Worm (Caenorhabditis elegans): Measurements from ENCODE around the gene Y105C5B.8.

Gene Y105C5B.8

DNA sequence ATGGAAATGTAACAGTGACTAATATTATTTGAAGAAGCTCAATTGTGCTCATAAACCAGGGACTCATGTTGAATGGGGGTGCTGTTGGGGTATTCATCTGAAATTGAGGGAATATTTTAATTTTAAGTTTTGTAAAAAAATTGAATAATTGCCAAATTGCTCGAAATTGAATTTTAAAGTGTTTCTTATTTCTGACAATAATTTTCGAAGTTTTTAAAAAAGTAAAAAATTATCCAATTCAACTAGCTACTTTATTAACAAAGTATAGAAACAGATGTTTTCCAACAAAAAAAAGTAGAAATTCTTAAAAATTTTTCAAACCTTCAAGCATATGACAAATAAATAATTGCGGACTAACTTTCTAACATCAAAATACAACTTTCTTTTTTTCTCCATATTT, 32.5 kb downstream of the Y105C5B.8 start, which contains the start of gene srv-14:
srv-14 (minus strand) TSS at position 101 of the 400 bp plus-strand sequence.
- TF ChIP-seq dao-5 (tag; optimal IDR thresholded peaks at IDR 0.05) (no peak), W03F9.2 (tag; optimal IDR thresholded peaks at IDR 0.05) (no peak), him-1 (tag; optimal IDR thresholded peaks at IDR 0.05) (no peak)

DNA sequence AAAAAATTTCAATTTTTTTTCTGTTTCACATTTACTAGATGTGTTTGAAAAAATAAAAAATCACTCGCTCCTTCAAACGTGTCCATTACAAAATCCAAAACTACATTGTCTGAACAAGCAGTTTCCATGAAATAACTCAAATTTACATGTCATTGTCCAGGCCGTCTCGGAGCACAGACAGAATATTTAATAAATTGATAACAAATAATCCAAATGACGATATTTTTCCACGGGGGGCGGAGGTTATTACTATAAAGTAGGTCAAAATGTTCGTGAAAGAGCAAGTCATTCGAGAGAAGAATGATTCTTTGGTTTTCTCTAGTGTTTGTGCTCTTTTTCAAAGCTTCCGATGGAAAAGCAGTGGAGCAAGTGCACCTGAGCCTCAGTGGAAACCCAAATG, 42.7 kb downstream of the Y105C5B.8 start, which contains the start of gene Y105C5B.3:
Y105C5B.3 (plus strand) TSS at position 301 of the 400 bp plus-strand sequence.
- TF ChIP-seq W03F9.2 (tag; optimal IDR thresholded peaks at IDR 0.05), result no peak
- no peak for TF ChIP-seq him-1 (tag; optimal IDR thresholded peaks at IDR 0.05)
- no peak for TF ChIP-seq dao-5 (tag; optimal IDR thresholded peaks at IDR 0.05)

DNA sequence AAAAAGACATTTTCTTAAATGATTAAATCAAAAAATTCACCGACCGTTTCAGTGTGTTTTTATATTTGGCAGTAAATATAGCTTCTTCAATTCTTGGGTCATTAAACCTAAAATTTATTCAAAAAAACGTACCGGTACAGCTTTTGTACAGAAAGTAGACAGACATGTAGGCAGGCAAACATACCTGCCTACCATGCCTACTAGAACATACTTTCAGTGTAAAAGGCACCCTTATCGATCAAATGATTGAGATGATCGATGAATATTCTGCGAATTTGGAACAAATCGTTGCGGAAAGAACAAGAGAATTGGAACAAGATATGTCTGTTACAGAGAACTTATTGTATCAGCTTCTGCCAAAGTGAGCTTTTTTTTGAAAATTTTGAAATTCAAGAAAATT, 46.5 kb downstream of the Y105C5B.8 start:
- TF ChIP-seq dao-5 (tag; optimal IDR thresholded peaks at IDR 0.05), result no peak
- TF ChIP-seq W03F9.2 (tag; optimal IDR thresholded peaks at IDR 0.05), result no peak
- no peak for TF ChIP-seq him-1 (tag; optimal IDR thresholded peaks at IDR 0.05)

DNA sequence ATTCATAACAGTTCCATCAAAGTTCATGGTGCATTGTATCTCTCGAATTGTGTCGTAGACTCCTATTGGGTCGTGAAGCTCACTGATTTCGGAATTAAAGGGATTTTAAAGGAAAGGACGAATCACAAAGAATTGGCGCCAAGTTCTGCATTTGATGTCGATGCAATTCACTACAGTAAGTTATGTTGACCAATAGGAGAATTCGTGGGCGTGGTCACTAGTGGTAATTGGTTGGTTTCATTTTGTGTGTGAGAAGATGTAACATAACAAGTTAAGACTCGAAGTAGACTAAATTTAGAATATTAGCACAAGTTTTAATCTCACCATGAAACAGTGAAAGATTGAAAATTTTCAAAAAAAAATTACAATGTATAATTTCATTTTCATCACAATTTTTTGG, 48.4 kb downstream of the Y105C5B.8 start:
- TF ChIP-seq W03F9.2 (tag; optimal IDR thresholded peaks at IDR 0.05) (no peak), dao-5 (tag; optimal IDR thresholded peaks at IDR 0.05) (no peak)
